Worm (Caenorhabditis elegans) whole organism, L4 larva: ENCODE data around the gene scav-2.

Source experiments
- D1046.2 ChIP-seq: fragments of 200-800 bp; sonication (Bioruptor generic); IDR thresholded peaks from 2 replicates; pipeline ENCODE4 v1.3.6; 2022; ENCODE audit warnings: missing genetic modification characterization, missing compliant biosample characterization
- F37D6.2 ChIP-seq: sonication (generic microtip); optimal IDR thresholded peaks from 2 replicates; lab custom pipeline; 2016; ENCODE audit warnings: mild to moderate bottlenecking, missing genetic modification characterization, missing compliant biosample characterization
- Y48G9A.11 ChIP-seq: fragments of 200-800 bp; sonication (Bioruptor generic); IDR thresholded peaks from 2 replicates; pipeline ENCODE4 v1.3.6; 2022; ENCODE audit warnings: missing genetic modification reagents, missing genetic modification characterization, missing compliant biosample characterization
- aha-1 ChIP-seq: fragments of 150-350 bp; peaks from one replicate; lab custom pipeline; 2014; ENCODE audit warnings: missing biosample characterization, missing genetic modification characterization
- ama-1 ChIP-seq: fragments of 150-350 bp; optimal IDR thresholded peaks from 2 replicates; lab custom pipeline; 2014; ENCODE audit warnings: inconsistent platforms, mixed read lengths
- arid-1 ChIP-seq: fragments of 200-800 bp; sonication (Bioruptor generic); conservative IDR thresholded peaks from 2 replicates; pipeline ENCODE4 v1.3.6; 2022; ENCODE audit warnings: missing genetic modification reagents, missing genetic modification characterization, missing compliant biosample characterization
- ceh-28 ChIP-seq: fragments of 150-350 bp; optimal IDR thresholded peaks from 2 replicates; lab custom pipeline; 2014; ENCODE audit warnings: missing biosample characterization, missing genetic modification reagents, missing genetic modification characterization
- ceh-82 ChIP-seq: sonication (generic microtip); optimal IDR thresholded peaks from 2 replicates; lab custom pipeline; 2017; ENCODE audit warnings: missing biosample characterization, missing genetic modification characterization
- ces-1 ChIP-seq: fragments of 150-350 bp; sonication (generic microtip); optimal IDR thresholded peaks from 4 replicates; lab custom pipeline; 2014; ENCODE audit warnings: missing biosample characterization, missing genetic modification reagents, missing genetic modification characterization
- cey-2 ChIP-seq: sonication (generic microtip); optimal IDR thresholded peaks from 3 replicates; lab custom pipeline; 2017; ENCODE audit warnings: missing genetic modification characterization, mild to moderate bottlenecking, missing compliant biosample characterization, antibody characterized with exemption, borderline replicate concordance; ENCODE audit not compliant: insufficient read depth
- ctbp-1 ChIP-seq: fragments of 200-800 bp; sonication (Bioruptor generic); IDR thresholded peaks from 2 replicates; pipeline ENCODE4 v1.3.6; 2022; ENCODE audit warnings: missing genetic modification reagents, missing genetic modification characterization, missing compliant biosample characterization
- daf-16 ChIP-seq, 3 experiments: sonication (generic microtip); optimal IDR thresholded peaks; 2 replicates each; lab custom pipeline; 2016 to 2017; ENCODE audit warnings: missing genetic modification characterization in 3 of 3, missing genetic modification reagents in 3 of 3, mild to moderate bottlenecking in 2 of 3, missing compliant biosample characterization in 2 of 3, missing biosample characterization in 1 of 3, moderate library complexity in 1 of 3
- daf-19 ChIP-seq: fragments of 200-800 bp; sonication (Bioruptor generic); conservative IDR thresholded peaks from 2 replicates; pipeline ENCODE4 v1.3.6; 2022; ENCODE audit warnings: missing genetic modification characterization, missing compliant biosample characterization
- dmd-6 ChIP-seq: fragments of 200-800 bp; sonication (Bioruptor generic); IDR thresholded peaks from 2 replicates; pipeline ENCODE4 v1.3.6; 2022; ENCODE audit warnings: missing genetic modification reagents, missing genetic modification characterization, missing compliant biosample characterization
- egl-27 ChIP-seq: sonication (generic microtip); optimal IDR thresholded peaks from 3 replicates; lab custom pipeline; 2017; ENCODE audit warnings: missing biosample characterization, missing genetic modification reagents, missing genetic modification characterization
- egl-43 ChIP-seq: fragments of 200-800 bp; sonication (Bioruptor generic); IDR thresholded peaks from 2 replicates; pipeline ENCODE4 v1.3.6; 2022; ENCODE audit warnings: missing genetic modification reagents, missing genetic modification characterization, missing compliant biosample characterization
- fkh-10 ChIP-seq: fragments of 150-350 bp; optimal IDR thresholded peaks from 2 replicates; lab custom pipeline; 2014; ENCODE audit warnings: missing biosample characterization, missing genetic modification reagents, missing genetic modification characterization
- hif-1 ChIP-seq, 2 experiments: sonication (generic microtip); optimal IDR thresholded peaks; 2 replicates each; lab custom pipeline; 2016 to 2017; ENCODE audit warnings: missing compliant biosample characterization in 2 of 2, missing genetic modification characterization in 2 of 2, missing genetic modification reagents in 2 of 2, missing genotype in 2 of 2, mild to moderate bottlenecking in 1 of 2
- hlh-11 ChIP-seq: fragments of 200-800 bp; sonication (Bioruptor generic); optimal IDR thresholded peaks from 2 replicates; lab custom pipeline; 2018; ENCODE audit warnings: mild to moderate bottlenecking, missing genetic modification characterization, missing compliant biosample characterization
- hlh-30 ChIP-seq: sonication (generic microtip); optimal IDR thresholded peaks from 2 replicates; lab custom pipeline; 2017; ENCODE audit warnings: antibody characterized with exemption, mild to moderate bottlenecking, missing genetic modification characterization, missing compliant biosample characterization; ENCODE audit not compliant: insufficient read depth
- hmg-1.1 ChIP-seq: fragments of 200-800 bp; sonication (Bioruptor generic); IDR thresholded peaks from 2 replicates; pipeline ENCODE4 v1.3.6; 2022; ENCODE audit warnings: missing genetic modification reagents, missing genetic modification characterization, missing compliant biosample characterization
- lsy-2 ChIP-seq, 2 experiments: fragments of 150-350 bp in 1 of 2; sonication (generic microtip) in 1 of 2; optimal IDR thresholded peaks; 2 replicates each; lab custom pipeline; 2014 to 2017; ENCODE audit warnings: missing biosample characterization in 2 of 2, missing genetic modification characterization in 2 of 2
- mdl-1 ChIP-seq, 2 experiments: fragments of 150-350 bp in 1 of 2; sonication (generic microtip) in 1 of 2; optimal IDR thresholded peaks; 2 replicates each; lab custom pipeline; 2014 to 2017; ENCODE audit warnings: missing biosample characterization in 2 of 2, missing genetic modification characterization in 2 of 2
- mep-1 ChIP-seq: fragments of 150-350 bp; sonication (generic microtip); optimal IDR thresholded peaks from 3 replicates; lab custom pipeline; 2014; ENCODE audit warnings: missing biosample characterization, missing genetic modification characterization
- nhr-10 ChIP-seq: fragments of 150-350 bp; optimal IDR thresholded peaks from 2 replicates; lab custom pipeline; 2014; ENCODE audit warnings: missing biosample characterization, missing genetic modification characterization
- nhr-11 ChIP-seq: fragments of 150-350 bp; optimal IDR thresholded peaks from 2 replicates; lab custom pipeline; 2014; ENCODE audit warnings: missing biosample characterization, missing genetic modification characterization
- nhr-237 ChIP-seq: sonication (generic microtip); optimal IDR thresholded peaks from 2 replicates; lab custom pipeline; 2017; ENCODE audit warnings: missing biosample characterization, missing genetic modification characterization
- nhr-28 ChIP-seq: fragments of 150-350 bp; optimal IDR thresholded peaks from 2 replicates; lab custom pipeline; 2014; ENCODE audit warnings: missing biosample characterization, missing genetic modification characterization
- nhr-48 ChIP-seq: sonication (generic microtip); optimal IDR thresholded peaks from 2 replicates; lab custom pipeline; 2016; ENCODE audit warnings: mild to moderate bottlenecking, missing genetic modification characterization, missing compliant biosample characterization
- rbr-2 ChIP-seq: sonication (generic microtip); optimal IDR thresholded peaks from 2 replicates; lab custom pipeline; 2016; ENCODE audit warnings: missing genotype, missing genetic modification characterization, missing compliant biosample characterization
- set-16 ChIP-seq: fragments of 200-800 bp; sonication (Bioruptor generic); IDR thresholded peaks from 2 replicates; pipeline ENCODE4 v1.3.6; 2022; ENCODE audit warnings: missing genetic modification reagents, missing genetic modification characterization, missing compliant biosample characterization
- unc-62 ChIP-seq, 3 experiments: fragments of 150-350 bp in 1 of 3; sonication (generic microtip); optimal IDR thresholded peaks in 2 of 3; peaks in 1 of 3; 1 replicate in 1 of 3; 2 replicates in 2 of 3; lab custom pipeline; 2014 to 2017; ENCODE audit warnings: missing biosample characterization in 3 of 3, missing genetic modification characterization in 3 of 3, missing genetic modification reagents in 3 of 3, missing genotype in 1 of 3
- zip-11 ChIP-seq: fragments of 200-800 bp; sonication (Bioruptor generic); IDR thresholded peaks from 2 replicates; pipeline ENCODE4 v1.3.6; 2022; ENCODE audit warnings: missing genetic modification characterization, missing compliant biosample characterization
- zip-2 ChIP-seq: fragments of 150-350 bp; optimal IDR thresholded peaks from 2 replicates; lab custom pipeline; 2014; ENCODE audit warnings: missing biosample characterization, missing genetic modification characterization

Gene scav-2

ce11 chrIII:13565972-13566371 is 10.8 kb upstream of the scav-2 start:
- no peak for TF ChIP-seq egl-27
- peak; percentile 10 for TF ChIP-seq nhr-11 (tag; lab: Kevin White, UChicago)
- TF ChIP-seq dmd-6 (GFP tag; lab: Robert Waterston, UW) = no peak
- TF ChIP-seq unc-62 (GFP tag; optimal IDR thresholded peaks at IDR 0.05 in 1 of 2; lab: Kevin White, UChicago) = peak in 1 of 2 experiments; percentile 10
- TF ChIP-seq unc-62 (tag; optimal IDR thresholded peaks at IDR 0.05; lab: Kevin White, UChicago) = no peak
- peak in 1 of 2 experiments; percentile 27 for TF ChIP-seq lsy-2 (tag; optimal IDR thresholded peaks at IDR 0.05; lab: Kevin White, UChicago)
- TF ChIP-seq hif-1 (tag; optimal IDR thresholded peaks at IDR 0.05; lab: Kevin White, UChicago) = peak in 1 of 2 experiments; percentile 76
- TF ChIP-seq aha-1 = peak; percentile 8

DNA sequence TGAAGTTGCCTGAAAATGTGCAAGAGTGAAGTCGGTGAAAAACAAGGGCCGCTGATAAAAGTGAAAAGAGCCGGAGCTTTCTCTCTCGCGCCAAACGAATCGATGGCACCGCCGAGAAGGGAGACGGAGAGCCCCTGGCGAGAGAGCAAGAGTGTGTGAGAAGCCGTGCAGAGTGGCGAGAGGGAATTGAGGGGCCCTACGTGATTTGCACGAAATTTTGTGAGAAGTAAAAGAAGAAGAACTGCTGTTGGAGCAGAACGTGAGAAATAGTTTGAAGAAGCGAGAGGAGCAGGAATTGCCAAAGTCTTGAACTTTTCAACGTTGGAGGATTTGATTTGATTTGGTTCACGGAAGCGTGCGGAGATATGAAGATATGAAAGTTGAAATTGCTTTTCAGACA is 9.8 kb upstream of the scav-2 start, which contains the start of gene aldo-1:
TSS of gene aldo-1 (minus strand) at position 9 of the 400 bp plus-strand sequence.
- TF ChIP-seq hlh-30 (tag; lab: Kevin White, UChicago) (peak; percentile 4), cey-2 (tag; lab: Kevin White, UChicago) (no peak), hmg-1.1 (GFP tag; lab: Robert Waterston, UW) (0 out of 2 replicates have a peak, but pooled peaks have one; percentile 26), fkh-10 (GFP tag; lab: Kevin White, UChicago) (peak; percentile 36), daf-16 (GFP tag; optimal IDR thresholded peaks at IDR 0.05; lab: Kevin White, UChicago) (peak in 1 of 2 experiments; percentile 34), daf-16 (tag; optimal IDR thresholded peaks at IDR 0.05; lab: Kevin White, UChicago) (no peak), mdl-1 (tag; optimal IDR thresholded peaks at IDR 0.05; lab: Kevin White, UChicago) (peak in 1 of 2 experiments; percentile 13), mep-1 (tag; lab: Kevin White, UChicago) (peak; percentile 48), hlh-11 (tag; lab: Kevin White, UChicago) (peak; percentile 11), F37D6.2 (tag; lab: Kevin White, UChicago) (peak; percentile 28), rbr-2 (tag; lab: Kevin White, UChicago) (peak; percentile 27), ctbp-1 (0 out of 2 replicates have a peak, but pooled peaks have one; percentile 64), ceh-28 (tag; lab: Kevin White, UChicago) (no peak), egl-43 (no peak), hif-1 (tag; optimal IDR thresholded peaks at IDR 0.05; lab: Kevin White, UChicago) (peak; percentile 79 to 99), ces-1 (GFP tag; lab: Kevin White, UChicago) (peak; percentile 76), lsy-2 (tag; optimal IDR thresholded peaks at IDR 0.05; lab: Kevin White, UChicago) (peak in 1 of 2 experiments; percentile 53), aha-1 (peak; percentile 92), Y48G9A.11 (GFP tag; lab: Robert Waterston, UW) (no peak), nhr-10 (tag; lab: Kevin White, UChicago) (no peak), set-16 (GFP tag; lab: Robert Waterston, UW) (peak; percentile 80), dmd-6 (GFP tag; lab: Robert Waterston, UW) (no peak), arid-1 (GFP tag; lab: Robert Waterston, UW) (0 out of 2 replicates have a peak, but pooled peaks have one; percentile 19)

DNA sequence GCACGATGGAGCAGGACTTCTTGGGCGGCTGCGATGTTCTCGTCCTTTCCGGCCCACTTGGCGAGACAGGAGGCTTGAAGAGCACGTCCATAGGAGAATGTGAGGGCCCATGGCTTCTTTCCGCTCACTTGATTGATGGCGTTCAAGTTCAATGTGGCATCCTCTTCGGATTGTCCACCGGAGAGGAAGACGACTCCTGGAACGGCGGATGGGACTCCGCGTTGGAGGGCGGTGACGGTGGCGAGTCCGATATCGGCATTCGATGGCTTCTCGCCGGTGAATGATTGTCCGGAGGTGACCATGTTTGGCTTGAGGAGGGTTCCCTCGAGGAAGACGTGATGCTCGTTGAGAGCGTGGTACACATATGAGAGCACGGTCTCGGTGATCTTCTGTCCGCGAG is 8.4 kb upstream of the scav-2 start:
- TF ChIP-seq nhr-237 (tag; lab: Kevin White, UChicago) = no peak
- TF ChIP-seq D1046.2 = no peak
- TF ChIP-seq set-16 (GFP tag; lab: Robert Waterston, UW) = peak; percentile 84
- 0 out of 2 replicates have a peak, but pooled peaks have one; percentile 49 for TF ChIP-seq ctbp-1
- TF ChIP-seq, all 104 proteins: peak for 2

- no peak for TF ChIP-seq nhr-28 (tag; lab: Kevin White, UChicago)
- no peak for TF ChIP-seq daf-16 (GFP tag; optimal IDR thresholded peaks at IDR 0.05; lab: Kevin White, UChicago)
- no peak for TF ChIP-seq daf-16 (tag; optimal IDR thresholded peaks at IDR 0.05; lab: Kevin White, UChicago)
- TF ChIP-seq unc-62 (GFP tag; optimal IDR thresholded peaks at IDR 0.05 in 1 of 2; lab: Kevin White, UChicago) = peak in 1 of 2 experiments; percentile 97
- TF ChIP-seq unc-62 (tag; optimal IDR thresholded peaks at IDR 0.05; lab: Kevin White, UChicago) = no peak
- TF ChIP-seq zip-11 (GFP tag; lab: Robert Waterston, UW) = no peak
- no peak for TF ChIP-seq zip-2 (tag; lab: Kevin White, UChicago)
- peak; percentile 8 for TF ChIP-seq mep-1 (tag; lab: Kevin White, UChicago)
- TF ChIP-seq hlh-11 (tag; lab: Kevin White, UChicago) = peak; percentile 11
- no peak for TF ChIP-seq ceh-82 (tag; lab: Kevin White, UChicago)
- TF ChIP-seq ama-1 (lab: Kevin White, UChicago) = peak; percentile 57
- 0 out of 2 replicates have a peak, but pooled peaks have one; percentile 23 for TF ChIP-seq D1046.2
- TF ChIP-seq lsy-2 (tag; optimal IDR thresholded peaks at IDR 0.05; lab: Kevin White, UChicago) = peak in 1 of 2 experiments; percentile 59
- TF ChIP-seq egl-27 = no peak
- no peak for TF ChIP-seq nhr-48 (tag; lab: Kevin White, UChicago)
- 0 out of 2 replicates have a peak, but pooled peaks have one; percentile 39 for TF ChIP-seq ctbp-1
- TF ChIP-seq daf-19 (GFP tag; lab: Robert Waterston, UW) = 0 out of 2 replicates have a peak, but pooled peaks have one; percentile 49
These were observed 7.9 kb upstream of the scav-2 start, which contains the start of gene T05D4.2 for ce11 chrIII:13563000-13563522. T05D4.2 (minus strand) TSS chrIII:13563082.
